Fruit fly (Drosophila melanogaster): ENCODE data around the gene CG44227.

dm6 chr3R:8659907-8660660 lies 24.9 kb downstream of the CG44227 start:
- TF ChIP-seq kay (GFP tag; ENCODE audit: borderline replicate concordance) (no peak), tj (GFP tag; optimal IDR thresholded peaks at IDR 0.05) (peak; percentile 4), Hr96 (GFP tag; optimal IDR thresholded peaks at IDR 0.05) (no peak), Clk (GFP tag; optimal IDR thresholded peaks at IDR 0.05) (no peak), Crg-1 (GFP tag; optimal IDR thresholded peaks at IDR 0.05) (peak; percentile 29)
